Worm (Caenorhabditis elegans): ENCODE data around the gene F46C5.2.

DNA sequence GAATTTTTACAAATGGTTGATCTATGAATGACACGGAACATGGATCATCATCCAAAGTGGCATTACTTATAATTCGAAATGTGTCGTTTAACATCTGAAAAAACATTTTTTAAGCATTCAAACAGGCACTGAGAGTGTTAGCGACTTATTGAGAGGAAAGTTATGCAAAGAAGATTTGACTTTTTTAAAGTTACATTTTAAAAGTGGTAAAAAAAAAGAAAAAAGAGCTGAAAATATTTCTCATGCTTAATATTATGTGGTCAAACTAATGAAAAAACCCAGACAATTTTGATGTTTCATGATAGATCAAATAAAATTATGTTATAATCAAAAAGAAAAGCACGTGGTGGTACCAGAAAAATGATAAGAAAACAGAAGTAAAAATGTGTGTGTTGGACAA lies 36.0 kb upstream of the F46C5.2 start, which contains the start of gene npr-20:
- no peak for TF ChIP-seq ceh-16 (tag; optimal IDR thresholded peaks at IDR 0.05)
- no peak for TF ChIP-seq lin-39 (tag; optimal IDR thresholded peaks at IDR 0.05)
- TF ChIP-seq elt-3 (tag; optimal IDR thresholded peaks at IDR 0.05) = no peak
- no peak for TF ChIP-seq aly-2 (tag; optimal IDR thresholded peaks at IDR 0.05)
- TF ChIP-seq egl-27 (tag; optimal IDR thresholded peaks at IDR 0.05) = no peak
- no peak for TF ChIP-seq nhr-10 (tag; optimal IDR thresholded peaks at IDR 0.05)
- no peak for TF ChIP-seq ama-1 (optimal IDR thresholded peaks at IDR 0.05)
- no peak for TF ChIP-seq nhr-11 (tag; optimal IDR thresholded peaks at IDR 0.05)
- TF ChIP-seq sma-9 (GFP tag; optimal IDR thresholded peaks at IDR 0.05) = no peak
- TF ChIP-seq sma-9 (tag; optimal IDR thresholded peaks at IDR 0.05) = no peak
- no peak for TF ChIP-seq ztf-11 (tag; optimal IDR thresholded peaks at IDR 0.05)
- TF ChIP-seq crh-2 (tag; optimal IDR thresholded peaks at IDR 0.05) = no peak
- TF ChIP-seq sem-4 (tag; optimal IDR thresholded peaks at IDR 0.05) = no peak
- TF ChIP-seq ztf-4 (tag; optimal IDR thresholded peaks at IDR 0.05) = no peak
- TF ChIP-seq fos-1 (tag; optimal IDR thresholded peaks at IDR 0.05) = no peak

Data from whole organism, L2 larva.